Worm (Caenorhabditis elegans) whole organism, L2 larva: ENCODE measurements around the gene Y22D7AR.7.

Experiments used
- lsy-2 ChIP-seq, 2 experiments: fragments of 150-350 bp in 1 of 2; sonication (generic microtip) in 1 of 2; optimal IDR thresholded peaks; 2 replicates each; lab custom pipeline; 2014 to 2017; ENCODE audit warnings: missing biosample characterization in 2 of 2, missing genetic modification characterization in 2 of 2
- nhr-6 ChIP-seq: fragments of 150-350 bp; optimal IDR thresholded peaks from 2 replicates; lab custom pipeline; 2014; ENCODE audit warnings: missing biosample characterization, missing genetic modification characterization
- unc-55 ChIP-seq: fragments of 150-350 bp; sonication (generic microtip); optimal IDR thresholded peaks from 3 replicates; lab custom pipeline; 2014; ENCODE audit warnings: missing biosample characterization, missing genetic modification reagents, missing genetic modification characterization

ce11 chrIII:1680996-1681395, 6.9 kb downstream of the Y22D7AR.7 start:
- TF ChIP-seq lsy-2 (tag; optimal IDR thresholded peaks at IDR 0.05; lab: Kevin White, UChicago) (peak; percentile 16 to 74), nhr-6 (tag; lab: Kevin White, UChicago) (peak; percentile 82), unc-55 (GFP tag; lab: Kevin White, UChicago) (peak; percentile 65)
